Worm (Caenorhabditis elegans): ENCODE data around the gene tbc-3.

DNA sequence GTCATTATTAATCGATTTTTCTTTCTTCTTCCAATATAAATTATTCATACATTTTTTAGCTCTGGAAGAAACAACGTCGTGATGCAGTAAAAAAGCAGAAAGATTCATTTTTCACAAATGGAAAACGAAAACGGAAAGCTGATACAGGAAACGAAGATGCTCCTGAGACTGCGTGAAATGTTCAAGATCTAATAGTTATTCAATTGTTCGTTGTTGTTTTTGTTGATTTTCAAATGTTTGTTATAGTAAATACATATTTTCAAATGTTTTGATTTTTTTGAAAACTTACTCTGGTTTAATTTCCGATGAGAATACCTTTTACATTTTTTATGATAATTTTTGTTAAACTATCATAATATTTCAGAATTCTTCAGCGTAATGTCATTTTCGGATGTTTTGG is 35.0 kb upstream of the tbc-3 start, which contains the start of gene K07F5.16:
- TF ChIP-seq tab-1 (GFP tag; IDR thresholded peaks at IDR 0.05) (no peak), flt-1 (GFP tag; IDR thresholded peaks at IDR 0.05) (no peak), ztf-29 (GFP tag; IDR thresholded peaks at IDR 0.05) (no peak), ztf-23 (GFP tag; IDR thresholded peaks at IDR 0.05) (no peak), med-1 (GFP tag; optimal IDR thresholded peaks at IDR 0.05; ENCODE audit: insufficient read depth) (no peak)

Measured in whole organism, midembryonic.